Worm (Caenorhabditis elegans): Measurements from ENCODE around the gene E02H4.4.

Gene E02H4.4

ce11 chrX:14297209-14297608 lies 39.4 kb downstream of the E02H4.4 start (continued):
- no peak for TF ChIP-seq Y22D7AL.16 (tag; optimal IDR thresholded peaks at IDR 0.05)
- TF ChIP-seq F13H6.1 (tag; optimal IDR thresholded peaks at IDR 0.05): peak; percentile 9
- TF ChIP-seq unc-55 (GFP tag; optimal IDR thresholded peaks at IDR 0.05): peak; percentile 84
- TF ChIP-seq gmeb-2 (tag; optimal IDR thresholded peaks at IDR 0.05): no peak
- no peak for TF ChIP-seq unc-86 (tag; optimal IDR thresholded peaks at IDR 0.05)
- no peak for TF ChIP-seq unc-3 (GFP tag; conservative IDR thresholded peaks at IDR 0.05)
- no peak for TF ChIP-seq unc-3 (tag; optimal IDR thresholded peaks at IDR 0.05)
- TF ChIP-seq hlh-15 (tag; optimal IDR thresholded peaks at IDR 0.05): no peak
- TF ChIP-seq ceh-48 (tag; optimal IDR thresholded peaks at IDR 0.05): peak; percentile 91
- TF ChIP-seq ref-2 (tag; optimal IDR thresholded peaks at IDR 0.05): peak; percentile 73
- TF ChIP-seq ceh-34 (tag; optimal IDR thresholded peaks at IDR 0.05): peak; percentile 65
- TF ChIP-seq syd-9 (tag; optimal IDR thresholded peaks at IDR 0.05): peak; percentile 57
- peak; percentile 50 for TF ChIP-seq C08G9.2 (tag; optimal IDR thresholded peaks at IDR 0.05)
- TF ChIP-seq madf-2 (tag; optimal IDR thresholded peaks at IDR 0.05): no peak
- peak; percentile 60 for TF ChIP-seq ceh-2 (tag; optimal IDR thresholded peaks at IDR 0.05)
- peak; percentile 4 for TF ChIP-seq elt-2 (tag; optimal IDR thresholded peaks at IDR 0.05)
- TF ChIP-seq hlh-13 (GFP tag; optimal IDR thresholded peaks at IDR 0.05): no peak
- TF ChIP-seq K02D7.2 (tag; optimal IDR thresholded peaks at IDR 0.05): no peak
- peak; percentile 62 for TF ChIP-seq rnt-1 (tag; optimal IDR thresholded peaks at IDR 0.05)
- TF ChIP-seq fax-1 (tag; optimal IDR thresholded peaks at IDR 0.05): peak; percentile 41
- no peak for TF ChIP-seq lin-11 (tag; optimal IDR thresholded peaks at IDR 0.05)
- peak; percentile 77 for TF ChIP-seq tbx-2 (tag; optimal IDR thresholded peaks at IDR 0.05)
- no peak for TF ChIP-seq sox-2 (GFP tag; IDR thresholded peaks at IDR 0.05)
- no peak for TF ChIP-seq pqm-1 (tag; optimal IDR thresholded peaks at IDR 0.05)
- no peak for TF ChIP-seq dve-1 (tag; optimal IDR thresholded peaks at IDR 0.05)

- no peak for TF ChIP-seq tbx-7 (tag; optimal IDR thresholded peaks at IDR 0.05)
- no peak for TF ChIP-seq ceh-18 (tag; optimal IDR thresholded peaks at IDR 0.05)
- no peak for TF ChIP-seq lin-11 (tag; optimal IDR thresholded peaks at IDR 0.05)
- TF ChIP-seq K09A11.1 (tag; optimal IDR thresholded peaks at IDR 0.05; ENCODE audit: insufficient read depth): no peak
- TF ChIP-seq zip-5 (tag; optimal IDR thresholded peaks at IDR 0.05): no peak
- TF ChIP-seq unc-86 (tag; optimal IDR thresholded peaks at IDR 0.05): no peak
- no peak for TF ChIP-seq ceh-30 (tag; optimal IDR thresholded peaks at IDR 0.05)
- no peak for TF ChIP-seq madf-2 (tag; optimal IDR thresholded peaks at IDR 0.05)
- TF ChIP-seq C08G9.2 (tag; optimal IDR thresholded peaks at IDR 0.05): no peak
- TF ChIP-seq elt-2 (tag; optimal IDR thresholded peaks at IDR 0.05): no peak
- TF ChIP-seq eyg-1 (tag; optimal IDR thresholded peaks at IDR 0.05): no peak
- TF ChIP-seq ceh-34 (tag; optimal IDR thresholded peaks at IDR 0.05): no peak
- TF ChIP-seq syd-9 (tag; optimal IDR thresholded peaks at IDR 0.05): no peak
- no peak for TF ChIP-seq ref-2 (tag; optimal IDR thresholded peaks at IDR 0.05)
- TF ChIP-seq pros-1 (tag; optimal IDR thresholded peaks at IDR 0.05): no peak
- no peak for TF ChIP-seq pag-3 (tag; optimal IDR thresholded peaks at IDR 0.05; ENCODE audit: borderline replicate concordance)
- no peak for TF ChIP-seq dmd-4 (tag; optimal IDR thresholded peaks at IDR 0.05; ENCODE audit: borderline replicate concordance)
- TF ChIP-seq mec-3 (tag; optimal IDR thresholded peaks at IDR 0.05; ENCODE audit: borderline replicate concordance): no peak
- no peak for TF ChIP-seq ama-1 (optimal IDR thresholded peaks at IDR 0.05)
- no peak for TF ChIP-seq dve-1 (tag; optimal IDR thresholded peaks at IDR 0.05)
Measured at ce11 chrX:14303078-14303477, 45.3 kb downstream of the E02H4.4 start, which contains the start of gene C11H1.5. Gene C11H1.5, minus strand, starts transcription at chrX:14303178.

ce11 chrX:14307667-14308066 lies 49.9 kb downstream of the E02H4.4 start, which contains the start of gene gphr-2:
Gene gphr-2, minus strand, starts transcription at chrX:14307767.
- TF ChIP-seq ceh-24 (tag; optimal IDR thresholded peaks at IDR 0.05) (no peak), hlh-8 (tag; optimal IDR thresholded peaks at IDR 0.05) (no peak), ceh-19 (GFP tag; optimal IDR thresholded peaks at IDR 0.05) (no peak), fkh-10 (GFP tag; optimal IDR thresholded peaks at IDR 0.05) (no peak), ztf-16 (tag; optimal IDR thresholded peaks at IDR 0.05) (no peak), unc-86 (tag; optimal IDR thresholded peaks at IDR 0.05) (no peak), tbx-2 (tag; optimal IDR thresholded peaks at IDR 0.05) (no peak), sox-2 (GFP tag; IDR thresholded peaks at IDR 0.05) (no peak), eyg-1 (tag; optimal IDR thresholded peaks at IDR 0.05) (no peak), C08G9.2 (tag; optimal IDR thresholded peaks at IDR 0.05) (no peak), Y22D7AL.16 (tag; optimal IDR thresholded peaks at IDR 0.05) (no peak)

Data from whole organism, late embryonic.